Worm (Caenorhabditis elegans) whole organism, L2 larva: ENCODE results near the gene T14G8.4.

Experiments
- C34F6.9 ChIP-seq: fragments of 150-350 bp; optimal IDR thresholded peaks from 2 replicates; lab custom pipeline; 2014; ENCODE audit warnings: missing biosample characterization, missing genetic modification characterization
- Y55F3AM.14 ChIP-seq: fragments of 200-800 bp; sonication (Bioruptor generic); optimal IDR thresholded peaks from 2 replicates; lab custom pipeline; 2018; ENCODE audit warnings: mild to moderate bottlenecking, missing genetic modification characterization, missing compliant biosample characterization
- ZK546.5 ChIP-seq: sonication (generic microtip); optimal IDR thresholded peaks from 2 replicates; lab custom pipeline; 2017; ENCODE audit warnings: missing biosample characterization, missing genetic modification characterization
- alr-1 ChIP-seq: fragments of 150-350 bp; optimal IDR thresholded peaks from 2 replicates; lab custom pipeline; 2014; ENCODE audit warnings: missing biosample characterization, missing genetic modification characterization
- ama-1 ChIP-seq: fragments of 150-350 bp; optimal IDR thresholded peaks from 2 replicates; lab custom pipeline; 2018; ENCODE audit warnings: inconsistent platforms
- blmp-1 ChIP-seq: sonication (generic microtip); optimal IDR thresholded peaks from 2 replicates; lab custom pipeline; 2017; ENCODE audit warnings: missing genetic modification characterization, mild to moderate bottlenecking, missing compliant biosample characterization, antibody characterized with exemption, moderate library complexity; ENCODE audit not compliant: insufficient read depth
- ceh-16 ChIP-seq: fragments of 150-350 bp; optimal IDR thresholded peaks from 2 replicates; lab custom pipeline; 2014; ENCODE audit warnings: missing biosample characterization, missing genetic modification characterization
- ceh-82 ChIP-seq: fragments of 150-350 bp; optimal IDR thresholded peaks from 2 replicates; lab custom pipeline; 2014; ENCODE audit warnings: missing biosample characterization, missing genetic modification characterization
- dmd-4 ChIP-seq: sonication (generic microtip); optimal IDR thresholded peaks from 2 replicates; lab custom pipeline; 2017; ENCODE audit warnings: missing biosample characterization, missing genetic modification characterization
- elt-1 ChIP-seq: fragments of 150-350 bp; optimal IDR thresholded peaks from 2 replicates; lab custom pipeline; 2014; ENCODE audit warnings: missing biosample characterization, missing genetic modification characterization
- elt-3 ChIP-seq: sonication (generic microtip); optimal IDR thresholded peaks from 2 replicates; lab custom pipeline; 2017; ENCODE audit warnings: missing biosample characterization, missing genetic modification characterization
- fos-1 ChIP-seq: fragments of 150-350 bp; optimal IDR thresholded peaks from 2 replicates; lab custom pipeline; 2014; ENCODE audit warnings: missing biosample characterization, missing genetic modification characterization
- gmeb-1 ChIP-seq: fragments of 150-350 bp; optimal IDR thresholded peaks from 2 replicates; lab custom pipeline; 2014; ENCODE audit warnings: missing biosample characterization, missing genetic modification characterization
- lin-39 ChIP-seq: fragments of 150-350 bp; optimal IDR thresholded peaks from 2 replicates; lab custom pipeline; 2014; ENCODE audit warnings: missing biosample characterization, missing genetic modification reagents, missing genetic modification characterization
- lsy-2 ChIP-seq, 2 experiments: fragments of 150-350 bp in 1 of 2; sonication (generic microtip) in 1 of 2; optimal IDR thresholded peaks; 2 replicates each; lab custom pipeline; 2014 to 2017; ENCODE audit warnings: missing biosample characterization in 2 of 2, missing genetic modification characterization in 2 of 2
- mab-5 ChIP-seq: fragments of 150-350 bp; optimal IDR thresholded peaks from 2 replicates; lab custom pipeline; 2014; ENCODE audit warnings: missing biosample characterization, missing genetic modification characterization
- mbf-1 ChIP-seq: sonication (generic microtip); optimal IDR thresholded peaks from 2 replicates; lab custom pipeline; 2017; ENCODE audit warnings: missing biosample characterization, missing genetic modification characterization
- mdl-1 ChIP-seq, 2 experiments: fragments of 150-350 bp in 1 of 2; sonication (generic microtip) in 1 of 2; optimal IDR thresholded peaks; 2 replicates each; lab custom pipeline; 2017; ENCODE audit warnings: missing biosample characterization in 2 of 2, missing genetic modification characterization in 2 of 2
- nhr-10 ChIP-seq: sonication (generic microtip); optimal IDR thresholded peaks from 2 replicates; lab custom pipeline; 2017; ENCODE audit warnings: missing biosample characterization, missing genetic modification characterization
- nhr-11 ChIP-seq: fragments of 150-350 bp; optimal IDR thresholded peaks from 2 replicates; lab custom pipeline; 2014; ENCODE audit warnings: missing biosample characterization, missing genetic modification characterization
- nhr-21 ChIP-seq: fragments of 150-350 bp; optimal IDR thresholded peaks from 2 replicates; lab custom pipeline; 2014; ENCODE audit warnings: missing biosample characterization, missing genetic modification characterization
- nhr-23 ChIP-seq: fragments of 150-350 bp; optimal IDR thresholded peaks from 2 replicates; lab custom pipeline; 2014; ENCODE audit warnings: missing biosample characterization, missing genetic modification reagents, missing genetic modification characterization
- nhr-25 ChIP-seq: fragments of 150-350 bp; sonication (generic microtip); optimal IDR thresholded peaks from 3 replicates; lab custom pipeline; 2014; ENCODE audit warnings: missing biosample characterization, missing genetic modification characterization
- nhr-6 ChIP-seq: fragments of 150-350 bp; optimal IDR thresholded peaks from 2 replicates; lab custom pipeline; 2014; ENCODE audit warnings: missing biosample characterization, missing genetic modification characterization
- nhr-77 ChIP-seq: fragments of 150-350 bp; optimal IDR thresholded peaks from 2 replicates; lab custom pipeline; 2014; ENCODE audit warnings: missing biosample characterization, missing genetic modification characterization
- peb-1 ChIP-seq: fragments of 150-350 bp; optimal IDR thresholded peaks from 2 replicates; lab custom pipeline; 2014; ENCODE audit warnings: missing biosample characterization, missing genetic modification characterization
- skn-1 ChIP-seq: sonication (generic microtip); optimal IDR thresholded peaks from 2 replicates; lab custom pipeline; 2017; ENCODE audit warnings: missing biosample characterization, missing genetic modification characterization
- sma-3 ChIP-seq: sonication (generic microtip); optimal IDR thresholded peaks from 2 replicates; lab custom pipeline; 2016; ENCODE audit warnings: missing genetic modification reagents, missing genetic modification characterization, missing compliant biosample characterization
- sma-9 ChIP-seq, 2 experiments: fragments of 150-350 bp in 1 of 2; sonication (generic microtip) in 1 of 2; optimal IDR thresholded peaks; 2 replicates each; lab custom pipeline; 2014 to 2016; ENCODE audit warnings: missing genetic modification characterization in 2 of 2, mild to moderate bottlenecking in 1 of 2, missing biosample characterization in 1 of 2, missing compliant biosample characterization in 1 of 2, missing genetic modification reagents in 1 of 2, moderate library complexity in 1 of 2
- snpc-4 ChIP-seq: fragments of 150-350 bp; optimal IDR thresholded peaks from 2 replicates; lab custom pipeline; 2014; ENCODE audit warnings: missing biosample characterization, missing genetic modification characterization
- unc-39 ChIP-seq: fragments of 150-350 bp; optimal IDR thresholded peaks from 2 replicates; lab custom pipeline; 2014; ENCODE audit warnings: missing biosample characterization, missing genetic modification characterization
- unc-55 ChIP-seq: fragments of 150-350 bp; sonication (generic microtip); optimal IDR thresholded peaks from 3 replicates; lab custom pipeline; 2014; ENCODE audit warnings: missing biosample characterization, missing genetic modification reagents, missing genetic modification characterization
- unc-62 ChIP-seq: fragments of 150-350 bp; optimal IDR thresholded peaks from 2 replicates; lab custom pipeline; 2014; ENCODE audit warnings: missing biosample characterization, missing genetic modification reagents, missing genetic modification characterization
- ztf-1 ChIP-seq: fragments of 200-800 bp; sonication (Bioruptor generic); conservative IDR thresholded peaks from 2 replicates; pipeline ENCODE4 v1.3.6; 2022; ENCODE audit warnings: missing genetic modification characterization, missing compliant biosample characterization
- ztf-11 ChIP-seq: sonication (generic microtip); optimal IDR thresholded peaks from 2 replicates; lab custom pipeline; 2017; ENCODE audit warnings: missing biosample characterization, missing genetic modification characterization

The T14G8.4 gene

ce11 chrX:12843530-12843929 is 20.2 kb downstream of the T14G8.4 start (continued):
- TF ChIP-seq C34F6.9 (tag; lab: Kevin White, UChicago) (peak; percentile 22), nhr-77 (tag; lab: Kevin White, UChicago) (no peak), nhr-10 (tag; lab: Kevin White, UChicago) (no peak), lsy-2 (tag; optimal IDR thresholded peaks at IDR 0.05; lab: Kevin White, UChicago) (peak; percentile 2 to 41)

ce11 chrX:12843011-12843410 is 20.7 kb downstream of the T14G8.4 start, which contains the start of gene C52G5.2:
Gene C52G5.2 (plus strand): TSS chrX:12843311.
- no peak for TF ChIP-seq nhr-21 (tag; lab: Kevin White, UChicago)
- no peak for TF ChIP-seq nhr-11 (tag; lab: Kevin White, UChicago)
- TF ChIP-seq blmp-1 (tag; lab: Kevin White, UChicago): no peak
- no peak for TF ChIP-seq peb-1 (tag; lab: Kevin White, UChicago)
- TF ChIP-seq ztf-1 (GFP tag; lab: Robert Waterston, UW): no peak
- no peak for TF ChIP-seq nhr-6 (tag; lab: Kevin White, UChicago)
- TF ChIP-seq elt-3: no peak
- no peak for TF ChIP-seq nhr-23
- TF ChIP-seq mbf-1 (tag; lab: Kevin White, UChicago): no peak
- TF ChIP-seq dmd-4 (tag; lab: Kevin White, UChicago): no peak
- TF ChIP-seq C34F6.9 (tag; lab: Kevin White, UChicago): no peak
- TF ChIP-seq gmeb-1 (tag; lab: Kevin White, UChicago): no peak
- TF ChIP-seq elt-1: no peak
- no peak for TF ChIP-seq mab-5 (tag; lab: Kevin White, UChicago)
- TF ChIP-seq ZK546.5: no peak
- TF ChIP-seq, all 48 proteins: peak for 0

ce11 chrX:12834848-12835247 is 28.8 kb downstream of the T14G8.4 start:
- TF ChIP-seq sma-9 (GFP tag; optimal IDR thresholded peaks at IDR 0.05; lab: Kevin White, UChicago): peak; percentile 90
- TF ChIP-seq sma-9 (tag; optimal IDR thresholded peaks at IDR 0.05; lab: Kevin White, UChicago): no peak
- no peak for TF ChIP-seq nhr-25 (tag; lab: Kevin White, UChicago)
- TF ChIP-seq nhr-21 (tag; lab: Kevin White, UChicago): peak; percentile 43
- no peak for TF ChIP-seq blmp-1 (tag; lab: Kevin White, UChicago)
- peak; percentile 97 for TF ChIP-seq sma-3

- TF ChIP-seq ceh-82 (tag; lab: Kevin White, UChicago): no peak
- TF ChIP-seq unc-39 (tag; lab: Kevin White, UChicago): no peak
- TF ChIP-seq ztf-11: no peak
- no peak for TF ChIP-seq nhr-77 (tag; lab: Kevin White, UChicago)
- no peak for TF ChIP-seq alr-1 (tag; lab: Kevin White, UChicago)
- TF ChIP-seq mdl-1 (tag; optimal IDR thresholded peaks at IDR 0.05; lab: Kevin White, UChicago): no peak
- no peak for TF ChIP-seq ama-1 (lab: Kevin White, UChicago)
- no peak for TF ChIP-seq elt-3
- TF ChIP-seq lin-39 (tag; lab: Kevin White, UChicago): no peak
- TF ChIP-seq elt-1: no peak
- TF ChIP-seq nhr-6 (tag; lab: Kevin White, UChicago): no peak
Observed at ce11 chrX:12829055-12829454, 34.6 kb downstream of the T14G8.4 start.

ce11 chrX:12827741-12828408 is 35.8 kb downstream of the T14G8.4 start:
- TF ChIP-seq nhr-25 (tag; lab: Kevin White, UChicago) (no peak), unc-55 (no peak), unc-62 (GFP tag; lab: Kevin White, UChicago) (no peak), mdl-1 (tag; optimal IDR thresholded peaks at IDR 0.05; lab: Kevin White, UChicago) (no peak), ceh-82 (tag; lab: Kevin White, UChicago) (no peak), Y55F3AM.14 (no peak), nhr-6 (tag; lab: Kevin White, UChicago) (no peak), elt-1 (no peak), blmp-1 (tag; lab: Kevin White, UChicago) (no peak), mbf-1 (tag; lab: Kevin White, UChicago) (no peak), ceh-16 (tag; lab: Kevin White, UChicago) (no peak), sma-9 (GFP tag; optimal IDR thresholded peaks at IDR 0.05; lab: Kevin White, UChicago) (no peak), sma-9 (tag; optimal IDR thresholded peaks at IDR 0.05; lab: Kevin White, UChicago) (no peak), skn-1 (no peak), nhr-11 (tag; lab: Kevin White, UChicago) (no peak), ama-1 (lab: Kevin White, UChicago) (no peak), snpc-4 (tag; lab: Kevin White, UChicago) (no peak), fos-1 (tag; lab: Kevin White, UChicago) (no peak)
